Worm (Caenorhabditis elegans): ENCODE data around the gene C05E11.7.
A peak's percentile ranks its signal among the peaks of the same experiment; 100 is the strongest.

The C05E11.7 gene

ce11 chrX:4532160-4532741 is 53.2 kb downstream of the C05E11.7 start, which contains the start of gene nhr-35 (continued):
- TF ChIP-seq ets-4 (GFP tag; optimal IDR thresholded peaks at IDR 0.05), result peak; percentile 93
- TF ChIP-seq D2030.7 (GFP tag; IDR thresholded peaks at IDR 0.05), result no peak
- TF ChIP-seq madf-6 (GFP tag; IDR thresholded peaks at IDR 0.05), result no peak
- TF ChIP-seq lsy-27 (tag; optimal IDR thresholded peaks at IDR 0.05; ENCODE audit: borderline replicate concordance, insufficient read depth), result no peak
- no peak for TF ChIP-seq attf-6 (GFP tag; IDR thresholded peaks at IDR 0.05)
- TF ChIP-seq bed-2 (GFP tag; IDR thresholded peaks at IDR 0.05), result no peak
- no peak for TF ChIP-seq rpc-1 (optimal IDR thresholded peaks at IDR 0.05)
- no peak for TF ChIP-seq rpc-1 (tag; optimal IDR thresholded peaks at IDR 0.05)
- TF ChIP-seq lin-40 (tag; optimal IDR thresholded peaks at IDR 0.05), result peak; percentile 81
- TF ChIP-seq F39B2.1 (GFP tag; IDR thresholded peaks at IDR 0.05), result no peak
- no peak for TF ChIP-seq ceh-58 (GFP tag; IDR thresholded peaks at IDR 0.05)
- TF ChIP-seq hmg-20 (GFP tag; IDR thresholded peaks at IDR 0.05), result no peak
- TF ChIP-seq unc-62 (GFP tag; optimal IDR thresholded peaks at IDR 0.05), result peak; percentile 94
- peak; percentile 40; the same call in 1 of the 2 replicates for TF ChIP-seq lir-1 (GFP tag; conservative IDR thresholded peaks at IDR 0.05)
- peak; percentile 84 for TF ChIP-seq ztf-26 (tag; optimal IDR thresholded peaks at IDR 0.05)
- peak; percentile 63 for TF ChIP-seq repo-1 (tag; optimal IDR thresholded peaks at IDR 0.05)
- TF ChIP-seq egl-44 (GFP tag; IDR thresholded peaks at IDR 0.05), result 0 out of 2 replicates have a peak, but pooled peaks have one; percentile 26
- TF ChIP-seq K11D2.4 (GFP tag; IDR thresholded peaks at IDR 0.05), result peak; percentile 64; the same call in 1 of the 2 replicates
- no peak for TF ChIP-seq sea-2 (GFP tag; IDR thresholded peaks at IDR 0.05)
- peak; percentile 90 for TF ChIP-seq F22D6.2 (tag; optimal IDR thresholded peaks at IDR 0.05)
- TF ChIP-seq ama-1 (optimal IDR thresholded peaks at IDR 0.05), result no peak
- no peak for TF ChIP-seq ama-1 (GFP tag; optimal IDR thresholded peaks at IDR 0.05)
- TF ChIP-seq F37B4.10 (GFP tag; IDR thresholded peaks at IDR 0.05), result no peak
- no peak for TF ChIP-seq efl-1 (GFP tag; optimal IDR thresholded peaks at IDR 0.05)
- TF ChIP-seq hlh-12 (tag; optimal IDR thresholded peaks at IDR 0.05), result no peak
- no peak for TF ChIP-seq rcor-1 (GFP tag; IDR thresholded peaks at IDR 0.05)
- TF ChIP-seq Y53F4B.3 (GFP tag; IDR thresholded peaks at IDR 0.05), result no peak
- TF ChIP-seq F33H1.4 (GFP tag; IDR thresholded peaks at IDR 0.05), result no peak
- TF ChIP-seq C17E4.6 (GFP tag; IDR thresholded peaks at IDR 0.05), result no peak
- TF ChIP-seq xnd-1 (tag; optimal IDR thresholded peaks at IDR 0.05), result no peak
- peak; percentile 42 for TF ChIP-seq hmg-1.2 (GFP tag; IDR thresholded peaks at IDR 0.05)
- TF ChIP-seq somi-1 (GFP tag; optimal IDR thresholded peaks at IDR 0.05), result peak; percentile 80
- peak; percentile 100 for TF ChIP-seq nhr-80 (tag; optimal IDR thresholded peaks at IDR 0.05)

All from whole organism, young adult.